Worm (Caenorhabditis elegans) whole organism, L1 larva: ENCODE results near the gene lips-3.

ENCODE experiments used
- efl-1 ChIP-seq, 4 experiments: fragments of 150-350 bp; optimal IDR thresholded peaks in 3 of 4; peaks in 1 of 4; 1 replicate in 1 of 4; 2 replicates in 3 of 4; lab custom pipeline; 2014; ENCODE audit warnings: missing biosample characterization in 2 of 4, missing genetic modification characterization in 2 of 4, missing genetic modification reagents in 2 of 4
- egl-13 ChIP-seq: sonication (generic microtip); optimal IDR thresholded peaks from 2 replicates; lab custom pipeline; 2016; ENCODE audit warnings: missing genotype, missing genetic modification reagents, missing genetic modification characterization, missing compliant biosample characterization
- hlh-4 ChIP-seq: sonication (generic microtip); optimal IDR thresholded peaks from 2 replicates; lab custom pipeline; 2016; ENCODE audit warnings: mild to moderate bottlenecking, missing genetic modification characterization, missing compliant biosample characterization
- pqm-1 ChIP-seq: sonication (generic microtip); optimal IDR thresholded peaks from 3 replicates; lab custom pipeline; 2017; ENCODE audit warnings: missing biosample characterization, missing genetic modification characterization
- rnt-1 ChIP-seq: sonication (generic microtip); optimal IDR thresholded peaks from 2 replicates; lab custom pipeline; 2016; ENCODE audit warnings: mild to moderate bottlenecking, missing genetic modification characterization, moderate library complexity, missing compliant biosample characterization
- sptf-1 ChIP-seq: fragments of 150-350 bp; optimal IDR thresholded peaks from 2 replicates; lab custom pipeline; 2014; ENCODE audit warnings: missing biosample characterization, missing genetic modification characterization
- unc-62 ChIP-seq: fragments of 150-350 bp; optimal IDR thresholded peaks from 2 replicates; lab custom pipeline; 2014; ENCODE audit warnings: missing biosample characterization, missing genetic modification reagents, missing genetic modification characterization
- xbp-1 ChIP-seq: sonication (generic microtip); optimal IDR thresholded peaks from 2 replicates; lab custom pipeline; 2016; ENCODE audit warnings: missing genetic modification characterization, missing compliant biosample characterization
- ztf-11 ChIP-seq, 2 experiments: sonication (generic microtip); optimal IDR thresholded peaks; 2 replicates each; lab custom pipeline; 2016 to 2017; ENCODE audit warnings: missing genetic modification characterization in 2 of 2, missing biosample characterization in 1 of 2, missing compliant biosample characterization in 1 of 2

DNA sequence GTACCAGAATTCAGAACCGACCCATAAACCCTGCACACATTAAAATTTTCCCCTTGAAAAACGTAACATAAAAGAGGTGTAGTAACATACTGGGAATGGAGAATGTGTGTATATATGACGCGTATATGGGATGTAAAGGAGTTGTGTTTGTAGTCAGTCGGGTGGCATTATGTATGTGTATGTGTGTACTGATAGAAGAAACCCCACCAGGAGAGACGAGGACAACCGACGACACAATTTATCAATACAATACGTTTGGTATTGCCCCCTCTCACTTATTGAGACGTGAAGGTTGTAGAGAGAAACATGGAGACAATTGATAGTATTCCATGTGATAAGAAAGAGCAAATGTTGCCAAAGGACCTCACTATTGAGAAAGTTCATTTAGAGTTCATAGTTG, 51.7 kb downstream of the lips-3 start:
- TF ChIP-seq egl-13 = no peak
- no peak for TF ChIP-seq rnt-1
- TF ChIP-seq hlh-4 = no peak
- no peak for TF ChIP-seq ztf-11 (tag; optimal IDR thresholded peaks at IDR 0.05; lab: Kevin White, UChicago)
- TF ChIP-seq unc-62 (GFP tag; lab: Kevin White, UChicago) = no peak
- TF ChIP-seq efl-1 (optimal IDR thresholded peaks at IDR 0.05; lab: Kevin White, UChicago) = no peak
- peak in 1 of 2 experiments; percentile 59 for TF ChIP-seq efl-1 (GFP tag; optimal IDR thresholded peaks at IDR 0.05 in 1 of 2; lab: Kevin White, UChicago)
- TF ChIP-seq pqm-1 (tag; lab: Kevin White, UChicago) = peak; percentile 25
- TF ChIP-seq xbp-1 (tag; lab: Kevin White, UChicago) = no peak
- TF ChIP-seq sptf-1 (tag; lab: Kevin White, UChicago) = no peak
